Worm (Caenorhabditis elegans): ENCODE measurements around the gene del-7.

The del-7 gene

DNA sequence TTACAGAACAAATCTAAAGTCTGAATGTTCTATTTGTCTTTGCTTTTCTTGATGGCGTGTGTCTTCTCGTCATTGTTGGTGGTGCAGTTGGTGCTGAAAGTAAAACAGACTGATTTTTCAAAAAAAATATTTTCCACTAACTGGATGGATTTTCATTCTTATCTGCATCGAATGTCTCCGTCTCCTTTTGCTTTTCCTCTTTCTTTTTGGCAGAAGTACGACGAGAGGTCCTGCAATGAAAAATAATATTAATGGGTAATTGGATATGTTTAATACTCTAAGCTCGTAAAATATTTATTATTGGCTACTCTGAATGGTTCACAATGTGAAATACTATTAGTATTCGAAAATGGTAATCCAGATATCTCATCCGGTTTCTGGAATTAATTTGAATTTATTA, at the start of gene del-7:
del-7 (plus strand) TSS at position 301 of the 400 bp plus-strand sequence.
- no peak for TF ChIP-seq attf-5 (GFP tag; optimal IDR thresholded peaks at IDR 0.05)
- TF ChIP-seq gei-17 (GFP tag; optimal IDR thresholded peaks at IDR 0.05), result no peak
- no peak for TF ChIP-seq Y79H2A.3 (GFP tag; conservative IDR thresholded peaks at IDR 0.05)
- no peak for TF ChIP-seq snpc-1.3 (tag; optimal IDR thresholded peaks at IDR 0.05; ENCODE audit: insufficient read depth)
- TF ChIP-seq cebp-1 (GFP tag; IDR thresholded peaks at IDR 0.05), result no peak
- TF ChIP-seq cebp-1 (tag; optimal IDR thresholded peaks at IDR 0.05), result no peak
- TF ChIP-seq ceh-91 (GFP tag; IDR thresholded peaks at IDR 0.05), result no peak
- no peak for TF ChIP-seq lsl-1 (GFP tag; optimal IDR thresholded peaks at IDR 0.05)
- no peak for TF ChIP-seq ekl-4 (GFP tag; IDR thresholded peaks at IDR 0.05)
- no peak for TF ChIP-seq F52B5.7 (tag; optimal IDR thresholded peaks at IDR 0.05)
- TF ChIP-seq lag-1 (GFP tag; IDR thresholded peaks at IDR 0.05), result no peak
- TF ChIP-seq pha-4 (tag; optimal IDR thresholded peaks at IDR 0.05), result no peak
- no peak for TF ChIP-seq bed-2 (GFP tag; IDR thresholded peaks at IDR 0.05)

DNA sequence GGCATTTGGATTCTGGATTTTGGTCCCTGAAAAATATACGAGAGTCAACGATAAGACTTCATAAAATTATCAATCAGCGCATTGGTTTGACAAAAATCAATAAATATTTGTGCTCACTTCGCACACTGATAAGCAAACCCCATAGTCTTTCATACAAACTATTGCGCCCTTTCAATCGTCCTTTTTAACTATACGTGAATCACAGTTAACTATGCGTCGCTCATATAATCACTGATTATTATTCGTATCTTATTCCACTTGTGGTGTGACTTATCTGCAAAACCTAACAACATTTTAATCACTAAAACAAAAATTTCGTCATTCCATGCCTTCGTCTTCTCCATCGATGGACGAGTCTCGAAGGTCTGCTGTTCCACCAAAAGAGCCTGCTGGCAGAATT, 49.4 kb upstream of the del-7 start, which contains the start of gene nhr-8:
nhr-8 (plus strand) TSS at position 160 of the 400 bp plus-strand sequence.
- TF ChIP-seq ztf-22 (GFP tag; optimal IDR thresholded peaks at IDR 0.05), result peak; percentile 12
- peak; percentile 97 for TF ChIP-seq nhr-80 (tag; optimal IDR thresholded peaks at IDR 0.05)
- TF ChIP-seq nhr-27 (tag; optimal IDR thresholded peaks at IDR 0.05), result no peak
- no peak for TF ChIP-seq F37B4.10 (GFP tag; IDR thresholded peaks at IDR 0.05)
- no peak for TF ChIP-seq ekl-4 (GFP tag; IDR thresholded peaks at IDR 0.05)
- peak; percentile 5 for TF ChIP-seq tbp1 (GFP tag; optimal IDR thresholded peaks at IDR 0.05)
- peak; percentile 2 for TF ChIP-seq lin-54 (GFP tag; optimal IDR thresholded peaks at IDR 0.05)
- no peak for TF ChIP-seq ZK185.1 (tag; optimal IDR thresholded peaks at IDR 0.05; ENCODE audit: poor library complexity, severe bottlenecking)
- peak; percentile 50 for TF ChIP-seq atf-7 (tag; optimal IDR thresholded peaks at IDR 0.05)
- TF ChIP-seq dox-1 (GFP tag; IDR thresholded peaks at IDR 0.05), result peak; percentile 52; the same call in 1 of the 2 replicates
- no peak for TF ChIP-seq dpl-1 (GFP tag; optimal IDR thresholded peaks at IDR 0.05)
- TF ChIP-seq nfyb-1 (GFP tag; IDR thresholded peaks at IDR 0.05), result peak; percentile 70
- no peak for TF ChIP-seq athp-1 (tag; optimal IDR thresholded peaks at IDR 0.05)
- TF ChIP-seq ets-4 (GFP tag; optimal IDR thresholded peaks at IDR 0.05), result peak; percentile 89
- peak in 1 of 2 experiments; percentile 14 for TF ChIP-seq let-607 (tag; optimal IDR thresholded peaks at IDR 0.05)
- peak; percentile 74; the same call in 1 of the 2 replicates for TF ChIP-seq cebp-1 (GFP tag; IDR thresholded peaks at IDR 0.05)
- TF ChIP-seq cebp-1 (tag; optimal IDR thresholded peaks at IDR 0.05), result peak; percentile 75
- peak; percentile 20 for TF ChIP-seq madf-10 (tag; optimal IDR thresholded peaks at IDR 0.05)

DNA sequence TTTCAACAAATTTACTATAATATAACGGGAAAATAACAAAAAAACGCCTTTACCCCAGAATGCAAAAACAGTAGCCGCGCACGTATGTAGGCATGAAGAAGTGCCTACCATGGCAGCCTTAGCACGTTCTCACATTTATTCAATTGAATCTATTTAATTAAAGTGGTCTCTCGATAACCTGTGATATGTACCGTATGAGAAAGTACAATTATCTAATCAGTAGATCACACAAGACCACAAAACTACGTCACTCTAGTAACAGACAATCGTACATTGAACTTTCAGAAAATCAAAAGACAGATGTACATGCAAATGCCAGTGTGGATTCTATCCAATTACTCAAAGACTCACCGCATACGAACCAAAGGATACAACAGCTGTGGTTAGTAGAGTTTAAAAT, 48.0 kb upstream of the del-7 start:
- no peak for TF ChIP-seq gei-17 (GFP tag; optimal IDR thresholded peaks at IDR 0.05)
- no peak for TF ChIP-seq T07F8.4 (tag; optimal IDR thresholded peaks at IDR 0.05)
- no peak for TF ChIP-seq nhr-27 (tag; optimal IDR thresholded peaks at IDR 0.05)
- TF ChIP-seq lin-40 (tag; optimal IDR thresholded peaks at IDR 0.05), result no peak
- no peak for TF ChIP-seq F55B11.4 (tag; optimal IDR thresholded peaks at IDR 0.05; ENCODE audit: borderline replicate concordance, insufficient read depth)
- TF ChIP-seq mel-28 (tag; optimal IDR thresholded peaks at IDR 0.05; ENCODE audit: borderline replicate concordance), result no peak
- no peak for TF ChIP-seq let-526 (GFP tag; IDR thresholded peaks at IDR 0.05)
- TF ChIP-seq B0035.1 (tag; optimal IDR thresholded peaks at IDR 0.05), result no peak
- TF ChIP-seq F57A8.1 (GFP tag; optimal IDR thresholded peaks at IDR 0.05), result no peak
- no peak for TF ChIP-seq zfh-2 (GFP tag; conservative IDR thresholded peaks at IDR 0.05)
- TF ChIP-seq akir-1 (GFP tag; optimal IDR thresholded peaks at IDR 0.05), result no peak
- TF ChIP-seq dpff-1 (tag; optimal IDR thresholded peaks at IDR 0.05), result no peak
